Fruit fly (Drosophila melanogaster) whole organism, pupa: ENCODE data around the gene Pdi.

Experiments
- CG10348 ChIP-seq: fragments of 200-800 bp; sonication (Bioruptor generic); IDR thresholded peaks from 2 replicates; pipeline ENCODE4 v1.3.6; 2022; ENCODE audit warnings: missing biosample characterization, missing genetic modification characterization
- CG12605 ChIP-seq: fragments of 200-800 bp; sonication (Bioruptor generic); IDR thresholded peaks from 2 replicates; pipeline ENCODE4 v1.3.6; 2022; ENCODE audit warnings: missing biosample characterization, missing genetic modification characterization
- CG13204 ChIP-seq: fragments of 200-800 bp; sonication (Bioruptor generic); optimal IDR thresholded peaks from 2 replicates; lab custom pipeline; 2018; ENCODE audit warnings: missing biosample characterization, mild to moderate bottlenecking, missing genetic modification characterization, moderate library complexity
- CG14655 ChIP-seq: fragments of 200-800 bp; sonication (Bioruptor generic); optimal IDR thresholded peaks from 3 replicates; lab custom pipeline; 2017; ENCODE audit warnings: mild to moderate bottlenecking, missing biosample characterization, missing genetic modification reagents, missing genetic modification characterization
- CG15710 ChIP-seq: fragments of 200-800 bp; sonication (Bioruptor generic); optimal IDR thresholded peaks from 2 replicates; lab custom pipeline; 2018; ENCODE audit warnings: missing biosample characterization, mild to moderate bottlenecking, missing genetic modification characterization, moderate library complexity
- CG17806 ChIP-seq: fragments of 200-800 bp; sonication (Bioruptor generic); optimal IDR thresholded peaks from 2 replicates; lab custom pipeline; 2018; ENCODE audit warnings: missing biosample characterization, mild to moderate bottlenecking, missing genetic modification characterization, moderate library complexity
- CG32121 ChIP-seq: fragments of 200-800 bp; sonication (Bioruptor generic); IDR thresholded peaks from 2 replicates; pipeline ENCODE4 v1.3.6; 2022; ENCODE audit warnings: missing biosample characterization, missing genetic modification characterization
- CG34367 ChIP-seq: fragments of 200-800 bp; sonication (Bioruptor generic); optimal IDR thresholded peaks from 2 replicates; lab custom pipeline; 2018; ENCODE audit warnings: missing biosample characterization, mild to moderate bottlenecking, missing genetic modification characterization
- CG4496 ChIP-seq: fragments of 200-800 bp; sonication (Bioruptor generic); IDR thresholded peaks from 3 replicates; pipeline ENCODE4 v1.3.6; 2022; ENCODE audit warnings: missing biosample characterization, missing genetic modification characterization
- CG8159 ChIP-seq: fragments of 200-800 bp; sonication (Bioruptor generic); optimal IDR thresholded peaks from 3 replicates; lab custom pipeline; 2018; ENCODE audit warnings: missing biosample characterization, mild to moderate bottlenecking, missing genetic modification characterization, moderate library complexity
- CG8301 ChIP-seq: fragments of 200-800 bp; sonication (Bioruptor generic); optimal IDR thresholded peaks from 2 replicates; lab custom pipeline; 2018; ENCODE audit warnings: missing biosample characterization, mild to moderate bottlenecking, missing genetic modification characterization
- CG9948 ChIP-seq: fragments of 200-800 bp; sonication (Bioruptor generic); optimal IDR thresholded peaks from 2 replicates; lab custom pipeline; 2018; ENCODE audit warnings: missing biosample characterization, mild to moderate bottlenecking, missing genetic modification characterization, moderate library complexity
- D1 ChIP-seq: fragments of 200-800 bp; sonication (Bioruptor generic); optimal IDR thresholded peaks from 2 replicates; lab custom pipeline; 2018; ENCODE audit warnings: missing biosample characterization, mild to moderate bottlenecking, missing genetic modification characterization, moderate library complexity
- EcR ChIP-seq: fragments of 200-800 bp; sonication (Bioruptor generic); optimal IDR thresholded peaks from 3 replicates; lab custom pipeline; 2019; ENCODE audit warnings: missing biosample characterization, missing genetic modification characterization, mild to moderate bottlenecking, moderate library complexity, missing genetic modification reagents
- Ets98B ChIP-seq: fragments of 200-800 bp; sonication (Bioruptor generic); IDR thresholded peaks from 2 replicates; pipeline ENCODE4 v1.3.6; 2022; ENCODE audit warnings: missing biosample characterization, missing genetic modification characterization
- Pif1A ChIP-seq: fragments of 200-800 bp; sonication (Bioruptor generic); optimal IDR thresholded peaks from 3 replicates; lab custom pipeline; 2016; ENCODE audit warnings: missing biosample characterization, missing genetic modification characterization
- Pif1B ChIP-seq: fragments of 200-800 bp; sonication (Bioruptor generic); optimal IDR thresholded peaks from 3 replicates; lab custom pipeline; 2016; ENCODE audit warnings: missing biosample characterization, missing genetic modification characterization
- Snoo ChIP-seq: fragments of 200-800 bp; sonication (Bioruptor generic); optimal IDR thresholded peaks from 3 replicates; lab custom pipeline; 2017; ENCODE audit warnings: missing biosample characterization, mild to moderate bottlenecking, missing genetic modification characterization, inconsistent platforms
- fd96Ca ChIP-seq: fragments of 200-800 bp; sonication (Bioruptor generic); IDR thresholded peaks from 3 replicates; pipeline ENCODE4 v1.3.6; 2022; ENCODE audit warnings: missing biosample characterization, missing genetic modification characterization
- gl ChIP-seq: fragments of 200-800 bp; sonication (Bioruptor generic); optimal IDR thresholded peaks from 2 replicates; lab custom pipeline; 2018; ENCODE audit warnings: missing biosample characterization, mild to moderate bottlenecking, missing genetic modification characterization
- rn ChIP-seq: fragments of 200-800 bp; sonication (Bioruptor generic); IDR thresholded peaks from 2 replicates; pipeline ENCODE4 v1.3.6; 2022; ENCODE audit warnings: missing biosample characterization, missing genetic modification characterization

The Pdi gene

DNA sequence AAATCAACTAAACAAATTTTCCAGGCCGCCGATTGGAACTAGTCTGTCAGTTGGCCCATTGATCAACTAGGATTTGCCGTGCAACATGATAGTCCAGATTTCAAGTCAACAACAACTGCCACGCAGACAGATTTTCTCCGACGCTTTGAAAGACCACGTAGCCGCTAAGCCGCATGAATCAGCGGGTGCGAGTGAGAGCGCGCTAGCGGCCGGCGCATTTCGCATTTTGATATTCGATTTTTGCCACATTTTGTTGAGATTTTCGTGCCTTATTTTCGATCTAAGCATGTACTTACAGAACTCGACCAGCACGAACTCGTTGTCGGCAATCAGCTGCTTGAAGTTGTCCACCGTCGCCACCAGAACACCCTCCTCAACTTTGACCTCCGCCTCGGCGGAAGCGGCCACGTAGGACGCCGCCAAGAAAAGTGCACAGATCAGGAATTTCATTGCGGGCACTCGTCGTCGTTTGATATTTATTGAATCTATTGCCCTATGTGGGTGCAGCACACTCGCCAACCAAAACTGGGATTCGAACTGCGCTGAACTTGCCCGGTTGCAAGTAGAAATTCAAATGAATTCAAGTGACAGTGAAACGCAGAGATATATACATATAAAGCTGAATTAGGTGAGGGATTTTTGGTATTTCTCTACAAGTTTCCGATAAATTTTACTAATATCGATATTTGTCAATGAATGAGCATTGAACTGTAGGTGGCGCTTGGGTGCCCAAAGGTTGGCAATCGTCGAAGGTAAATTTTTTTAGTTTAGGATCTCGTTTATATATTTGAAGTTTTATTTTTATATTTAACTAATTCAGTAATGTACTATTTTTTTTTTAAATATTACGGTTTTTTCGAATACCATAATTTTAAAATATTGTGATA is at the start of gene Pdi:
Gene Pdi, minus strand, starts transcription at position 837 of the 887 bp plus-strand sequence.
- TF ChIP-seq Snoo (tag; lab: Kevin White, UChicago) (peak; percentile 36), Pif1B (GFP tag; lab: Kevin White, UChicago) (peak; percentile 33), CG15710 (tag; lab: Kevin White, UChicago) (no peak), Ets98B (GFP tag; lab: Robert Waterston, UW) (peak; percentile 38; the same call in 1 of the 2 replicates), CG14655 (GFP tag; lab: Kevin White, UChicago) (no peak), CG4496 (GFP tag; lab: Robert Waterston, UW) (0 out of 3 replicates have a peak, but pooled peaks have one; percentile 39), EcR (GFP tag; lab: Kevin White, UChicago) (no peak)

DNA sequence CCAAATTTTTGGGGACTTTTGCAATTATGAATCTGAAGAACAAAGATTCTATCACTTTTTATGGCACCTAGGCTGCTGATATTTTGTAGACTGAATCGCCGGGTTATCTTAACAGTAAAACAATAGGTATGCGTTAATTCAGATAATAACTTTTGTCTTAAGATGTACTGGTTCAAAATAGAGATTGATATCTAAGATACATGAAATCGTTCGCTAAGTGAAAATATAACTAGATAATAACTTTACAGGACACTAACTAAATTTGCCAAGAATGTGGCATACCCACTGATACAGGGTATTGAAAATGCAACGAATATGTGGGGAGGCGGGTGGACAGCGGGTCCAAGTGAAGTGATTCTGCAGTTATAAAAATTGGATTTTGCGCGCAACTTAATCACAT is 49.5 kb upstream of the Pdi start:
- peak; percentile 1 for TF ChIP-seq CG17806 (tag; lab: Kevin White, UChicago)
- TF ChIP-seq CG15710 (tag; lab: Kevin White, UChicago), result no peak
- no peak for TF ChIP-seq CG12605 (GFP tag; lab: Robert Waterston, UW)
- TF ChIP-seq CG8159, result peak; percentile 22
- peak; percentile 27 for TF ChIP-seq CG14655 (GFP tag; lab: Kevin White, UChicago)

dm6 chr3L:15189707-15190106 is 47.1 kb upstream of the Pdi start:
- TF ChIP-seq CG8301 (tag; lab: Kevin White, UChicago) (peak; percentile 37), CG17806 (tag; lab: Kevin White, UChicago) (no peak), CG13204 (no peak), CG14655 (GFP tag; lab: Kevin White, UChicago) (peak; percentile 51), CG8159 (peak; percentile 1)
- TF ChIP-seq, all 21 proteins: peak for 3

- TF ChIP-seq CG12605 (GFP tag; lab: Robert Waterston, UW), result no peak
- peak; percentile 28 for TF ChIP-seq Snoo (tag; lab: Kevin White, UChicago)
- TF ChIP-seq CG9948 (tag; lab: Kevin White, UChicago), result peak; percentile 19
- peak; percentile 41 for TF ChIP-seq CG14655 (GFP tag; lab: Kevin White, UChicago)
- no peak for TF ChIP-seq rn (GFP tag; lab: Robert Waterston, UW)
- TF ChIP-seq CG8159, result peak; percentile 16
These were observed 46.1 kb upstream of the Pdi start for dm6 chr3L:15188735-15189134.

dm6 chr3L:15187782-15188181 is 45.1 kb upstream of the Pdi start:
- TF ChIP-seq Pif1A (GFP tag; lab: Kevin White, UChicago) (peak; percentile 48), CG10348 (GFP tag; lab: Robert Waterston, UW) (no peak), CG14655 (GFP tag; lab: Kevin White, UChicago) (peak; percentile 79), D1 (peak; percentile 51), CG8159 (peak; percentile 14), rn (GFP tag; lab: Robert Waterston, UW) (no peak), CG9948 (tag; lab: Kevin White, UChicago) (peak; percentile 76), Snoo (tag; lab: Kevin White, UChicago) (no peak), CG13204 (no peak), CG8301 (tag; lab: Kevin White, UChicago) (peak; percentile 67), fd96Ca (GFP tag; lab: Robert Waterston, UW) (no peak), CG4496 (GFP tag; lab: Robert Waterston, UW) (no peak), gl (no peak), CG12605 (GFP tag; lab: Robert Waterston, UW) (no peak), CG15710 (tag; lab: Kevin White, UChicago) (peak; percentile 27), CG34367 (tag; lab: Kevin White, UChicago) (no peak), Pif1B (GFP tag; lab: Kevin White, UChicago) (peak; percentile 36), CG17806 (tag; lab: Kevin White, UChicago) (peak; percentile 24), EcR (GFP tag; lab: Kevin White, UChicago) (no peak), Ets98B (GFP tag; lab: Robert Waterston, UW) (no peak), CG32121 (no peak)
- TF ChIP-seq, all 21 proteins: peak for 9

DNA sequence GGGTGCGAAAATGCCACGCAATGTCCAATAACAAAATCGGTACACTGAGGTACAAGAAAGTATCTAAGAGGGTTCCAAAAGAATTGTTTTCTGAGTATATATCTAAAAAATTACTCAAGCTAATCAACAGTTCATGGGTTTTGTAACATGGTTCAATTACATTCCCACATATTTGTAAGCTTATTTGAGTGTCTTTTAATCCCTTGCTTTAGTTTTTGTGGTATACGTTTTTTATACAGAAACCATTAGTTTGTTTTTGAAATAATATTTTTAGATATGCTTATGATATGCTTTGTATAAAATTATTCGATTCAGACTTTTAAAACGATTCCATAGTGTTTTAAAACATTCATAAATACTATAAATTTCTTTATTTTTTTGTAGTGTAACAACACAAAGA is 38.2 kb upstream of the Pdi start:
- TF ChIP-seq rn (GFP tag; lab: Robert Waterston, UW), result no peak
- peak; percentile 70 for TF ChIP-seq CG14655 (GFP tag; lab: Kevin White, UChicago)
- no peak for TF ChIP-seq CG32121
- TF ChIP-seq EcR (GFP tag; lab: Kevin White, UChicago), result no peak
- no peak for TF ChIP-seq gl
- TF ChIP-seq CG8159, result peak; percentile 60
- peak; percentile 50 for TF ChIP-seq Pif1A (GFP tag; lab: Kevin White, UChicago)
- TF ChIP-seq CG17806 (tag; lab: Kevin White, UChicago), result peak; percentile 56
- TF ChIP-seq CG12605 (GFP tag; lab: Robert Waterston, UW), result no peak
- TF ChIP-seq CG9948 (tag; lab: Kevin White, UChicago), result peak; percentile 72
- peak; percentile 45 for TF ChIP-seq Pif1B (GFP tag; lab: Kevin White, UChicago)
- TF ChIP-seq CG8301 (tag; lab: Kevin White, UChicago), result peak; percentile 25
- no peak for TF ChIP-seq CG13204
- peak; percentile 38 for TF ChIP-seq Snoo (tag; lab: Kevin White, UChicago)
- no peak for TF ChIP-seq fd96Ca (GFP tag; lab: Robert Waterston, UW)
- no peak for TF ChIP-seq CG4496 (GFP tag; lab: Robert Waterston, UW)
- peak; percentile 26 for TF ChIP-seq CG34367 (tag; lab: Kevin White, UChicago)
- peak; percentile 58 for TF ChIP-seq CG15710 (tag; lab: Kevin White, UChicago)
- TF ChIP-seq D1, result peak; percentile 17
- TF ChIP-seq, all 21 proteins: peak for 11
